Fruit fly (Drosophila melanogaster): ENCODE data around the gene hzg.

hzg gene

DNA sequence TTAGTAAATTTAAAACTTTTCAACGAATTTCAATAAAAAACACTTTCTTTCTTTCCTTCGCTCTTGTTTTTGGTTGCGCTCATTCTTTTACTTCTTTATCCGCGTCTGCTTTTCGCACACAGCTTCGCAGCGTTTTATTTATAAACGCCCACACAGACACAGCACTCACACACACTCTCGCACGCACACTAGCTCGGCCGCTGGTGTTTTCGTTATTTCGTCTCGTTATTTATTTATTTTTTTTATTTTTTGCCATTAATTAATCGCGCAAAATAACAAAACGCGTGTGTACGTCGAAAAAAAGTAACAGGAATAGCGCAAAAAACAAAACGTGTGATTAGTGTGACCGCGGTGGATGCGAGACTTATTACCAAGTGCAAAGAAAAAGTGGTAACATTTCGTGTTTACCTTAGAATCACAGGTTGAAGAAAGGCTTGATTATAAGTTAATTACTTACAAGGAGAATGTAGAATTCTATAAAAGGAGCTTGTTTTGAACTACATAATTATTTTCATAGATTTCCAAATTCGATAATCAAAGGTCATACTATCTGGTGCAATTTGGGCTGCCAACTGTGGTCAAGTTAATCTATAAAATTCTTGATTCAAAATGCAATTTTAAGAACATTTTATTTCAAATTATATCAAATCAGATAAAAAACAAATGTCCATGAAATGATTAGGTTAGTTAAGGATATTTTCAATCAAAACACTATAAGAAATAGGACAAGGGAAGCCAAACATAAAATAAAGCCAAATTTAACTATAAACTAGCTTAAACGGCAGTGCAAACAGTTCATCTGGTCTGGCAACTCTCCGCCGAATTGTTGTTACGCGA, at the start of gene hzg, which contains the start of gene mRpS31 (continued):
- TF ChIP-seq CG18764 (GFP tag; optimal IDR thresholded peaks at IDR 0.05) (peak; percentile 13), tup (GFP tag; optimal IDR thresholded peaks at IDR 0.05) (no peak), en (GFP tag; optimal IDR thresholded peaks at IDR 0.05) (no peak), Dref (GFP tag; IDR thresholded peaks at IDR 0.05) (no peak), CG6791 (GFP tag; IDR thresholded peaks at IDR 0.05; ENCODE audit: partially characterized antibody) (no peak; the same call in 2 of the 3 replicates), Dad (GFP tag; optimal IDR thresholded peaks at IDR 0.05) (no peak), ap (GFP tag; IDR thresholded peaks at IDR 0.05) (no peak), vnd (GFP tag; IDR thresholded peaks at IDR 0.05; ENCODE audit: partially characterized antibody) (no peak), tap (tag; optimal IDR thresholded peaks at IDR 0.05) (peak; percentile 22), hbn (GFP tag; IDR thresholded peaks at IDR 0.05; ENCODE audit: partially characterized antibody) (no peak), ash1 (GFP tag; optimal IDR thresholded peaks at IDR 0.05) (no peak), CG17568 (GFP tag; optimal IDR thresholded peaks at IDR 0.05) (peak; percentile 58), Eip74EF (GFP tag; optimal IDR thresholded peaks at IDR 0.05) (no peak), chinmo (GFP tag; IDR thresholded peaks at IDR 0.05; ENCODE audit: partially characterized antibody) (no peak), ato (GFP tag; IDR thresholded peaks at IDR 0.05; ENCODE audit: partially characterized antibody) (no peak), Hmx (GFP tag; optimal IDR thresholded peaks at IDR 0.05) (peak; percentile 22), Spps (tag; optimal IDR thresholded peaks at IDR 0.05) (no peak), CG2116 (GFP tag; optimal IDR thresholded peaks at IDR 0.05) (peak; percentile 58), Lhr (GFP tag; optimal IDR thresholded peaks at IDR 0.05) (peak; percentile 55), fd64A (GFP tag; optimal IDR thresholded peaks at IDR 0.05) (no peak), hkb (optimal IDR thresholded peaks at IDR 0.05) (no peak), hkb (GFP tag; IDR thresholded peaks at IDR 0.05) (no peak), fru (optimal IDR thresholded peaks at IDR 0.05) (no peak), CG2678 (tag; optimal IDR thresholded peaks at IDR 0.05) (peak; percentile 68), Camta (GFP tag; optimal IDR thresholded peaks at IDR 0.05) (peak; percentile 59), dan (GFP tag; IDR thresholded peaks at IDR 0.05) (no peak), crol (GFP tag; IDR thresholded peaks at IDR 0.05) (no peak), MESR4 (GFP tag; optimal IDR thresholded peaks at IDR 0.05) (peak; percentile 63), ac (GFP tag; optimal IDR thresholded peaks at IDR 0.05) (no peak), CG14441 (GFP tag; IDR thresholded peaks at IDR 0.05) (no peak), CG15479 (GFP tag; optimal IDR thresholded peaks at IDR 0.05) (peak; percentile 34), Med (GFP tag) (peak; percentile 87), chif (GFP tag; optimal IDR thresholded peaks at IDR 0.05) (peak; percentile 14 to 25), CG11247 (GFP tag; IDR thresholded peaks at IDR 0.05) (no peak), CoRest (tag; optimal IDR thresholded peaks at IDR 0.05) (peak; percentile 73), CG6254 (GFP tag; optimal IDR thresholded peaks at IDR 0.05) (no peak), sob (GFP tag; IDR thresholded peaks at IDR 0.05) (peak; percentile 41; the same call in 1 of the 2 replicates), bcd (GFP tag; optimal IDR thresholded peaks at IDR 0.05) (peak; percentile 14), Hr51 (GFP tag; optimal IDR thresholded peaks at IDR 0.05) (peak in 1 of 2 experiments; percentile 57), ATbp (GFP tag; optimal IDR thresholded peaks at IDR 0.05) (no peak), CG4404 (GFP tag; IDR thresholded peaks at IDR 0.05) (peak; percentile 41), tin (GFP tag; optimal IDR thresholded peaks at IDR 0.05) (peak; percentile 55), CG11456 (GFP tag; IDR thresholded peaks at IDR 0.05) (no peak), row (GFP tag; IDR thresholded peaks at IDR 0.05) (peak; percentile 88), CG9215 (GFP tag; IDR thresholded peaks at IDR 0.05) (peak; percentile 57), CG6654 (GFP tag; optimal IDR thresholded peaks at IDR 0.05) (no peak), nmo (GFP tag; optimal IDR thresholded peaks at IDR 0.05) (peak; percentile 44), CG11093 (GFP tag; IDR thresholded peaks at IDR 0.05) (no peak), pnt (GFP tag; optimal IDR thresholded peaks at IDR 0.05) (peak; percentile 30)
